Fruit fly (Drosophila melanogaster): ENCODE data around the gene DNAlig3.

The DNAlig3 gene

DNA sequence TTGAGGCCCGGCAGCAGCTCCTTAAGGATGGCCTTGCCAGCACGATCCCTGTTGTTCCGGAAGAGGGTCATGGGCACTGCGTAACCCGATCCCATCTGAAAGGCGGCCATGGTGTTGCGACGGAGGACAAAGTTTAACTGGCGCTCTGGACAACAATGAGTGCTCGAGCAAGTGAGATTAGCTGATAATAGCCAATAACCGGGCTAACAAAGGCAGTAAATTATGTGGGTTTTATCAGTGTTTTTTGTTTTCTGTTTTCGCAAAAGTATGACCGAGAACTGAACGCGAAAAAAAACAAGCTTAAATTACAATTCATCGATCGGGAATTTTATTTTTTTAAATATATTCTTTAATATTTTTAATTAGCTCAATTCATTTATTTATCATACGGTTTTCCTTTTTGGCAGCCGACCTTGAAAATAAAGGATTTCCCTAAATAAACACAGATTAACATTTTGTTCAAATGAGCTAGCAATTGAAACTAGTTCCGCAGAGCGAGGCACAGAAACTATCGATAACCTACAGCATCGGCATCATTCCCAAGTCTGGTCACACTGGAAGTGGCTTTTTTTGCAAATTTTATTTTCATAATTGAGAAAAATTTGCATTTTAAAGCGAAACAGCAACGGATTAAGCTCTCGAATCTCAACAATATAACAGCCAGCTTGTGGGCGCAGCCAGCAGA lies 11.8 kb upstream of the DNAlig3 start, which contains the start of the genes Dip-C and pps (continued):
- TF ChIP-seq CG8089 (GFP tag; optimal IDR thresholded peaks at IDR 0.05) = no peak
- no peak for TF ChIP-seq CG18764 (GFP tag; optimal IDR thresholded peaks at IDR 0.05)
- peak; percentile 61 for TF ChIP-seq Sin3A (optimal IDR thresholded peaks at IDR 0.05)
- TF ChIP-seq sqz (GFP tag; optimal IDR thresholded peaks at IDR 0.05) = no peak
- no peak for TF ChIP-seq Sry-β (GFP tag; optimal IDR thresholded peaks at IDR 0.05)
- no peak for TF ChIP-seq CG9437 (GFP tag; optimal IDR thresholded peaks at IDR 0.05)
- no peak for TF ChIP-seq p53 (GFP tag; optimal IDR thresholded peaks at IDR 0.05)
- TF ChIP-seq trem (tag; optimal IDR thresholded peaks at IDR 0.05) = peak; percentile 57
- no peak for TF ChIP-seq CG3163 (GFP tag; optimal IDR thresholded peaks at IDR 0.05)
- TF ChIP-seq Stat92E (GFP tag; optimal IDR thresholded peaks at IDR 0.05) = no peak
- peak; percentile 70 for TF ChIP-seq Opbp (GFP tag; IDR thresholded peaks at IDR 0.05; ENCODE audit: partially characterized antibody)
- TF ChIP-seq CG17385 (GFP tag; optimal IDR thresholded peaks at IDR 0.05) = no peak
- no peak for TF ChIP-seq dan (GFP tag; IDR thresholded peaks at IDR 0.05)
- TF ChIP-seq usp (GFP tag; optimal IDR thresholded peaks at IDR 0.05) = no peak
- no peak for TF ChIP-seq dmrt99B (tag; optimal IDR thresholded peaks at IDR 0.05)
- TF ChIP-seq abd-A (tag; optimal IDR thresholded peaks at IDR 0.05) = no peak
- no peak for TF ChIP-seq NC2α (GFP tag; optimal IDR thresholded peaks at IDR 0.05)
- TF ChIP-seq croc (GFP tag; conservative IDR thresholded peaks at IDR 0.05) = no peak
- peak; percentile 70 for TF ChIP-seq CG34224 (GFP tag; IDR thresholded peaks at IDR 0.05; ENCODE audit: partially characterized antibody)
- no peak for TF ChIP-seq CkIIα-i1 (GFP tag; IDR thresholded peaks at IDR 0.05)
- no peak for TF ChIP-seq ranshi (GFP tag; IDR thresholded peaks at IDR 0.05)
- no peak for TF ChIP-seq CG32532 (GFP tag; IDR thresholded peaks at IDR 0.05)
- TF ChIP-seq Usf (GFP tag; optimal IDR thresholded peaks at IDR 0.05) = no peak
- peak; percentile 73 for TF ChIP-seq row (GFP tag; IDR thresholded peaks at IDR 0.05)
- no peak for TF ChIP-seq az2 (GFP tag; optimal IDR thresholded peaks at IDR 0.05)
- TF ChIP-seq Atf6 (GFP tag; IDR thresholded peaks at IDR 0.05) = no peak
- peak; percentile 40; the same call in 1 of the 2 replicates for TF ChIP-seq CG2129 (GFP tag; IDR thresholded peaks at IDR 0.05; ENCODE audit: partially characterized antibody)
- TF ChIP-seq Mes4 (GFP tag; optimal IDR thresholded peaks at IDR 0.05) = no peak
- no peak for TF ChIP-seq gro (GFP tag; optimal IDR thresholded peaks at IDR 0.05)
- no peak for TF ChIP-seq CG15479 (GFP tag; optimal IDR thresholded peaks at IDR 0.05)
- TF ChIP-seq E2f2 (GFP tag; IDR thresholded peaks at IDR 0.05) = peak; percentile 20; the same call in 1 of the 2 replicates
- TF ChIP-seq Dfd (GFP tag; optimal IDR thresholded peaks at IDR 0.05) = no peak
- no peak for TF ChIP-seq Awh (GFP tag; IDR thresholded peaks at IDR 0.05)
- TF ChIP-seq Abd-B (GFP tag; optimal IDR thresholded peaks at IDR 0.05) = no peak
- TF ChIP-seq BtbVII (GFP tag; optimal IDR thresholded peaks at IDR 0.05) = no peak
- TF ChIP-seq CG4404 (GFP tag; IDR thresholded peaks at IDR 0.05) = no peak
- TF ChIP-seq Hsf (GFP tag; optimal IDR thresholded peaks at IDR 0.05) = no peak
- TF ChIP-seq ind (GFP tag; optimal IDR thresholded peaks at IDR 0.05) = no peak
- TF ChIP-seq luna (GFP tag; optimal IDR thresholded peaks at IDR 0.05) = no peak
- TF ChIP-seq nerfin-2 (GFP tag; IDR thresholded peaks at IDR 0.05; ENCODE audit: partially characterized antibody) = no peak
- TF ChIP-seq Med (GFP tag) = peak; percentile 44
- TF ChIP-seq Poxn (GFP tag; IDR thresholded peaks at IDR 0.05) = no peak
- no peak for TF ChIP-seq CG10959 (GFP tag; IDR thresholded peaks at IDR 0.05)
- TF ChIP-seq Doc3 (GFP tag; IDR thresholded peaks at IDR 0.05; ENCODE audit: partially characterized antibody) = peak; percentile 65; the same call in 2 of the 3 replicates
- no peak for TF ChIP-seq CG4424 (GFP tag; optimal IDR thresholded peaks at IDR 0.05)
- no peak for TF ChIP-seq CG17361 (GFP tag; IDR thresholded peaks at IDR 0.05)
- TF ChIP-seq CG9817 (tag; optimal IDR thresholded peaks at IDR 0.05) = no peak
- no peak for TF ChIP-seq sima (GFP tag; optimal IDR thresholded peaks at IDR 0.05)
- no peak for TF ChIP-seq NFAT (GFP tag; IDR thresholded peaks at IDR 0.05)
- no peak for TF ChIP-seq tin (GFP tag; optimal IDR thresholded peaks at IDR 0.05)
- peak; percentile 75 for TF ChIP-seq Dref (GFP tag; IDR thresholded peaks at IDR 0.05)

Measured in whole organism, embryonic.